Fruit fly (Drosophila melanogaster) whole organism, pupa: ENCODE data around the gene mRpS34.

Experiments used
- CG10348 ChIP-seq: fragments of 200-800 bp; sonication (Bioruptor generic); IDR thresholded peaks from 2 replicates; pipeline ENCODE4 v1.3.6; 2022; ENCODE audit warnings: missing biosample characterization, missing genetic modification characterization
- D1 ChIP-seq: fragments of 200-800 bp; sonication (Bioruptor generic); optimal IDR thresholded peaks from 2 replicates; lab custom pipeline; 2018; ENCODE audit warnings: missing biosample characterization, mild to moderate bottlenecking, missing genetic modification characterization, moderate library complexity
- EcR ChIP-seq: fragments of 200-800 bp; sonication (Bioruptor generic); optimal IDR thresholded peaks from 3 replicates; lab custom pipeline; 2019; ENCODE audit warnings: missing biosample characterization, missing genetic modification characterization, mild to moderate bottlenecking, moderate library complexity, missing genetic modification reagents
- Ets98B ChIP-seq: fragments of 200-800 bp; sonication (Bioruptor generic); IDR thresholded peaks from 2 replicates; pipeline ENCODE4 v1.3.6; 2022; ENCODE audit warnings: missing biosample characterization, missing genetic modification characterization
- Pif1A ChIP-seq: fragments of 200-800 bp; sonication (Bioruptor generic); optimal IDR thresholded peaks from 3 replicates; lab custom pipeline; 2016; ENCODE audit warnings: missing biosample characterization, missing genetic modification characterization

DNA sequence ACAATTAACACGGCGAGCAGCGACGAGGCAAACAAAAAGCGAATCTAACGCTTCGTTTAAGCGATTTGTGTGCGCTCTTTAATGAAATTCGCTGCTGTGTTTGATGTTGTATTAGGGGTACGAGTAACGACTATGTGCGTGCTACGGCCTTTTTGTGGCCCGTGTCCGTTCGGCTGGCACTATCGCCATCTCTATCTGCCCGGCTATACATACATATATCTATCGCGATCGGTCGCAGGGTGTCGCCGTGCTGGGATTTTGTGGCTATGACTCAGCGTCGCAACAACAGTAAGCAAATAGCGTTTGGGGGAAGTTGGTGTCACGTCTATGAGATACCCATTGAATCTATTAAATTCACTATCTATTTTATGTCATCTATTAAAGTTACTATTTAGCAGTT, 45.8 kb downstream of the mRpS34 start:
- TF ChIP-seq EcR (GFP tag; lab: Kevin White, UChicago): no peak
- no peak for TF ChIP-seq CG10348 (GFP tag; lab: Robert Waterston, UW)
- TF ChIP-seq Ets98B (GFP tag; lab: Robert Waterston, UW): no peak
- no peak for TF ChIP-seq D1 (tag; lab: Kevin White, UChicago)
- no peak for TF ChIP-seq Pif1A
